Fruit fly (Drosophila melanogaster) whole organism, prepupa: ENCODE results near the gene Met75Cb.
"Not testable (repeated sequence)": the region's sequence is repeated elsewhere in the genome, so short reads cannot be mapped to it uniquely, and the experiment has no call there.

Experiments used
- Blimp-1 ChIP-seq: fragments of 200-800 bp; sonication (Bioruptor generic); optimal IDR thresholded peaks from 3 replicates; lab custom pipeline; 2017; ENCODE audit warnings: missing biosample characterization, missing genetic modification characterization, mild to moderate bottlenecking, moderate library complexity, missing genetic modification reagents
- CG10631 ChIP-seq: fragments of 200-800 bp; sonication (Bioruptor generic); optimal IDR thresholded peaks from 2 replicates; lab custom pipeline; 2016; ENCODE audit warnings: missing biosample characterization, missing genetic modification characterization
- CG10669 ChIP-seq: fragments of 200-800 bp; sonication (Bioruptor generic); optimal IDR thresholded peaks from 3 replicates; lab custom pipeline; 2018; ENCODE audit warnings: missing biosample characterization, mild to moderate bottlenecking, missing genetic modification characterization, moderate library complexity
- CG11902 ChIP-seq: fragments of 200-800 bp; sonication (Bioruptor generic); optimal IDR thresholded peaks from 3 replicates; lab custom pipeline; 2016; ENCODE audit warnings: missing biosample characterization, missing genetic modification characterization
- CG1621 ChIP-seq: fragments of 200-800 bp; sonication (Bioruptor generic); optimal IDR thresholded peaks from 3 replicates; lab custom pipeline; 2018; ENCODE audit warnings: missing biosample characterization, mild to moderate bottlenecking, missing genetic modification characterization
- CG32006 ChIP-seq: fragments of 200-800 bp; sonication (Bioruptor generic); optimal IDR thresholded peaks from 3 replicates; lab custom pipeline; 2017; ENCODE audit warnings: missing biosample characterization, mild to moderate bottlenecking, missing genetic modification characterization
- CG34406 ChIP-seq: fragments of 200-800 bp; sonication (Bioruptor generic); optimal IDR thresholded peaks from 3 replicates; lab custom pipeline; 2016; ENCODE audit warnings: missing biosample characterization, missing genetic modification characterization
- CG3919 ChIP-seq: fragments of 200-800 bp; sonication (Bioruptor generic); optimal IDR thresholded peaks from 3 replicates; lab custom pipeline; 2016; ENCODE audit warnings: missing biosample characterization, missing genetic modification characterization
- CG4318 ChIP-seq: fragments of 200-800 bp; sonication (Bioruptor generic); optimal IDR thresholded peaks from 3 replicates; lab custom pipeline; 2017; ENCODE audit warnings: missing biosample characterization, mild to moderate bottlenecking, missing genetic modification characterization
- CG6276 ChIP-seq: fragments of 200-800 bp; sonication (Bioruptor generic); optimal IDR thresholded peaks from 2 replicates; lab custom pipeline; 2017; ENCODE audit warnings: missing biosample characterization, mild to moderate bottlenecking, missing genetic modification characterization
- CG6792 ChIP-seq: fragments of 200-800 bp; sonication (Bioruptor generic); optimal IDR thresholded peaks from 3 replicates; lab custom pipeline; 2016; ENCODE audit warnings: missing biosample characterization, missing genetic modification characterization
- CG6854 ChIP-seq: fragments of 200-800 bp; sonication (Bioruptor generic); optimal IDR thresholded peaks from 2 replicates; lab custom pipeline; 2017; ENCODE audit warnings: missing biosample characterization, mild to moderate bottlenecking, missing genetic modification characterization
- CG7368 ChIP-seq: fragments of 200-800 bp; sonication (Bioruptor generic); optimal IDR thresholded peaks from 3 replicates; lab custom pipeline; 2016; ENCODE audit warnings: missing biosample characterization, missing genetic modification characterization
- CG8632 ChIP-seq: fragments of 200-800 bp; sonication (Bioruptor generic); optimal IDR thresholded peaks from 3 replicates; lab custom pipeline; 2016; ENCODE audit warnings: missing biosample characterization, missing genetic modification characterization
- Ets96B ChIP-seq: fragments of 200-800 bp; optimal IDR thresholded peaks from 2 replicates; lab custom pipeline; 2019; ENCODE audit warnings: missing biosample characterization, mild to moderate bottlenecking, missing genetic modification characterization, moderate library complexity
- Gug ChIP-seq: fragments of 200-800 bp; sonication (Bioruptor generic); IDR thresholded peaks from 2 replicates; pipeline ENCODE4 v1.3.6; 2022; ENCODE audit warnings: missing biosample characterization, missing genetic modification characterization
- Hr38 ChIP-seq: sonication (Bioruptor generic); optimal IDR thresholded peaks from 2 replicates; lab custom pipeline; 2016; ENCODE audit warnings: missing biosample characterization, missing genetic modification characterization
- Hr39 ChIP-seq: fragments of 200-800 bp; sonication (Bioruptor generic); optimal IDR thresholded peaks from 2 replicates; lab custom pipeline; 2016; ENCODE audit warnings: missing biosample characterization, missing genetic modification characterization
- Hr4 ChIP-seq: fragments of 200-800 bp; sonication (Bioruptor generic); optimal IDR thresholded peaks from 3 replicates; lab custom pipeline; 2016; ENCODE audit warnings: missing biosample characterization, missing genetic modification characterization
- OdsH ChIP-seq: fragments of 200-800 bp; sonication (Bioruptor generic); optimal IDR thresholded peaks from 3 replicates; lab custom pipeline; 2016; ENCODE audit warnings: missing biosample characterization, missing genetic modification characterization
- Smox ChIP-seq: fragments of 200-800 bp; sonication (Bioruptor generic); optimal IDR thresholded peaks from 3 replicates; lab custom pipeline; 2016; ENCODE audit warnings: missing biosample characterization, missing genetic modification characterization
- Sox102F ChIP-seq: fragments of 200-800 bp; sonication (Bioruptor generic); optimal IDR thresholded peaks from 2 replicates; lab custom pipeline; 2016; ENCODE audit warnings: missing biosample characterization, mild to moderate bottlenecking, missing genetic modification characterization
- Sox15 ChIP-seq: fragments of 200-800 bp; sonication (Bioruptor generic); optimal IDR thresholded peaks from 3 replicates; lab custom pipeline; 2016; ENCODE audit warnings: missing biosample characterization, missing genetic modification characterization
- achi ChIP-seq: fragments of 200-800 bp; sonication (Bioruptor generic); optimal IDR thresholded peaks from 3 replicates; lab custom pipeline; 2016; ENCODE audit warnings: missing biosample characterization, missing genetic modification characterization
- acj6 ChIP-seq: fragments of 200-800 bp; sonication (Bioruptor generic); optimal IDR thresholded peaks from 3 replicates; lab custom pipeline; 2016; ENCODE audit warnings: missing biosample characterization, missing genetic modification characterization
- dac ChIP-seq: fragments of 200-800 bp; sonication (Bioruptor generic); optimal IDR thresholded peaks from 2 replicates; lab custom pipeline; 2017; ENCODE audit warnings: missing biosample characterization, mild to moderate bottlenecking, missing genetic modification characterization
- eg ChIP-seq: fragments of 200-800 bp; sonication (Bioruptor generic); IDR thresholded peaks from 3 replicates; pipeline ENCODE4 v1.3.6; 2022; ENCODE audit warnings: missing biosample characterization, missing genetic modification characterization
- fkh ChIP-seq: fragments of 200-800 bp; sonication (Bioruptor generic); optimal IDR thresholded peaks from 3 replicates; lab custom pipeline; 2017; ENCODE audit warnings: missing biosample characterization, mild to moderate bottlenecking, missing genetic modification characterization, moderate library complexity
- pdm3 ChIP-seq: fragments of 200-800 bp; sonication (Bioruptor generic); optimal IDR thresholded peaks from 3 replicates; lab custom pipeline; 2016; ENCODE audit warnings: missing biosample characterization, missing genetic modification characterization
- salr ChIP-seq, 2 experiments: fragments of 200-800 bp; sonication (Bioruptor generic); optimal IDR thresholded peaks; 3 replicates each; lab custom pipeline; 2016 to 2018; ENCODE audit warnings: missing biosample characterization in 2 of 2, missing genetic modification characterization in 2 of 2, mild to moderate bottlenecking in 1 of 2
- svp ChIP-seq: fragments of 200-800 bp; sonication (Bioruptor generic); peaks from one replicate; lab custom pipeline; 2016; ENCODE audit warnings: missing biosample characterization, missing genetic modification characterization
- topi ChIP-seq: fragments of 200-800 bp; sonication (Bioruptor generic); optimal IDR thresholded peaks from 3 replicates; lab custom pipeline; 2016; ENCODE audit warnings: missing biosample characterization, missing genetic modification characterization

Gene Met75Cb

DNA sequence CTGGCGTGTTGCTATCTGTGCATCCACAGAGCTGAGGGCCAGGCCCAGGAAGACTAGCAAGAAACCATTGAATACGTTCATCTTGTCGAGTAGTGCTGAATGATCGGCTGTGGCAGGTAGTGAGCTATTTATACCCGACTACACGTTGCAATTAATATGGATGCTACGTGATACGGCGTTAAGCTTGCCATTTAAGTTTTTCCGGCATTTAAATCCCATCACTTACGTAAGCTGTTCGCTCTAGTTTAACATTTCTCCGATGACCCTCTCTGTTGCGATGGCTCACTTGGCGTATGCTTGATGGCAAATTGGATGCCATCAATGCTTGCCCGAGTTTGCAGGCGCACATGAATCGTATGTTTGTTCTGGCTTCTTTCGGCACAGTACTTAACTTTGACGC, at the start of gene Met75Cb:
Gene Met75Cb, minus strand, starts transcription at position 101 of the 400 bp plus-strand sequence.
- TF ChIP-seq CG7368, CG8632, Blimp-1 (GFP tag; lab: Kevin White, UChicago): not testable (repeated sequence)

DNA sequence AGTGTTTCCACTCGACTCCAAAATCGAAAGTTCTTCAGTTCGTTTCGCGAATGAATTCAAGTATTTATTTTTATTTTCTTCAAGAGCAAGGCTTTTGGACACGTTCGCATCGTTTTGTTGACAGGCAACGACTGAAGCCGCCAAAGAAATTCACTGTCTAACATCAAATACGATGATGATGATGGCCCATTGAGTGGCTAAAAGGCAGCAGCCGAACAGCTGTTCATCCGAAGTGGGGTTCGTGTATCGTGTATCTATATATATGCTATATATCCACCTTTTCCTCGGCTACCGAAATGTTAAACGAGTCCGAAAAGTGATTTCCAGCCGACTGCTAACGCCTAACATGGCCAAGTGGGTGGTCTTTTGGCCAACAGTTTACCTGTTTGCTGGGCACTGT, 33.0 kb upstream of the Met75Cb start, which contains the start of gene AstC-R2:
Gene AstC-R2, minus strand, starts transcription at position 133 of the 400 bp plus-strand sequence.
- TF ChIP-seq CG6792 = no peak
- no peak for TF ChIP-seq Sox102F (GFP tag; lab: Kevin White, UChicago)
- no peak for TF ChIP-seq Hr39 (GFP tag; lab: Kevin White, UChicago)

DNA sequence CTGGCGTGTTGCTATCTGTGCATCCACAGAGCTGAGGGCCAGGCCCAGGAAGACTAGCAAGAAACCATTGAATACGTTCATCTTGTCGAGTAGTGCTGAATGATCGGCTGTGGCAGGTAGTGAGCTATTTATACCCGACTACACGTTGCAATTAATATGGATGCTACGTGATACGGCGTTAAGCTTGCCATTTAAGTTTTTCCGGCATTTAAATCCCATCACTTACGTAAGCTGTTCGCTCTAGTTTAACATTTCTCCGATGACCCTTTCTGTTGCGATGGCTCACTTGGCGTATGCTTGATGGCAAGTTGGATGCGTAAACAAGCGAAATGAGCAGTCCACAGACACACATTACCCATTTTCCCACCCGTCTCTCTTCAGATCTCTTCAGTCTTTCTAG, 2.9 kb upstream of the Met75Cb start, which contains the start of gene Met75Ca:
Gene Met75Ca, minus strand, starts transcription at position 101 of the 400 bp plus-strand sequence.
- TF ChIP-seq topi (GFP tag; lab: Kevin White, UChicago); CG6276; eg (GFP tag; lab: Robert Waterston, UW): not testable (repeated sequence)

DNA sequence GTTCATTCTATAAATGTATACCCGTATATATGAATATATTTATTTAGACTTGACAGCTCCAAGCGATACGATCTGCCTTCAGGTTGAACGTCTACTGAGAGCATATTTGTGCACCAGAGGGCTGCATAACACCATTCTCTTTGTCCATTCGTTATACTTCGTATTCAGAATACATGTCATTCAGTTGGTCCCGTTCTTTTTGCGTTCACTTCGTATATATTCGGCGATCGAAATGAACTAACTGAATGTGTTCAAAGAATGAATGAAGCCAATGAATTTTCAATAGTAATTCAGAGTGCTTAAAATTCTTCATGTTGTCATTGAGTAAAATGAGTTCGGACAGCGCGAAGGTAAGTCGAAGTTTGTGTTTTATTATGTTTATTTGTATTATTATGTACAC, 6.4 kb downstream of the Met75Cb start, which contains the start of gene CG4306:
Gene CG4306, minus strand, starts transcription at position 101 of the 400 bp plus-strand sequence.
- TF ChIP-seq svp (GFP tag; lab: Kevin White, UChicago) (peak; percentile 30), CG11902 (GFP tag; lab: Kevin White, UChicago) (no peak)

DNA sequence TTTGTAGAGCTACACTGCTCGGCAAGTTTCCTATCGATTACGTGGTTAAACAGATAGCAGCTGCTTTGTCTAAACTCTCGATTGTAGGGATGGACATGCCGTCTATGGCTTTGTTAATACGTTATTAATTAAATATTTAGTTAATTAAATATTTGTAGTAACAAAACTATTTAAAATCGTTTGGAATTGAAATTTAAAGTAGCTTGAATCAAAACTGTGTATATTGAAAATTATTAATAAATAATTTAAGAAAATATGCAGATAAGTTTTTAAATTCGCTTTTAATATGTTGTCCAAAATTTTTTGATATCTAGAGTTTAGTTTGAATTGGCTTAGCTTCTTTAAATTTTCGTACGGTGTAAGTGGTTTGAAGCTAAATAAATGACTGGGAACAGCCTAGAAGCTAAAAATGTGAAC, 8.4 kb downstream of the Met75Cb start, which contains the start of gene CG32196:
Gene CG32196, minus strand, starts transcription at position 38 of the 417 bp plus-strand sequence.
- TF ChIP-seq CG10669 (GFP tag; lab: Kevin White, UChicago) (peak; percentile 23), CG10631 (GFP tag; lab: Kevin White, UChicago) (peak; percentile 59), salr (GFP tag; optimal IDR thresholded peaks at IDR 0.05; lab: Kevin White, UChicago) (peak in 1 of 2 experiments; percentile 22), CG32006 (peak; percentile 74), achi (peak; percentile 63), CG6276 (peak; percentile 21), CG6854 (no peak), svp (GFP tag; lab: Kevin White, UChicago) (peak; percentile 60), CG3919 (GFP tag; lab: Kevin White, UChicago) (peak; percentile 22), OdsH (GFP tag; lab: Kevin White, UChicago) (peak; percentile 13), fkh (GFP tag; lab: Kevin White, UChicago) (peak; percentile 79), Hr4 (GFP tag; lab: Kevin White, UChicago) (peak; percentile 28), CG34406 (peak; percentile 13), dac (GFP tag; lab: Kevin White, UChicago) (peak; percentile 15), pdm3 (GFP tag; lab: Kevin White, UChicago) (peak; percentile 15), Smox (GFP tag; lab: Kevin White, UChicago) (no peak), Ets96B (tag; lab: Kevin White, UChicago) (peak; percentile 54), Hr38 (no peak), Sox15 (GFP tag; lab: Kevin White, UChicago) (no peak), CG1621 (tag; lab: Kevin White, UChicago) (no peak), acj6 (peak; percentile 34), CG4318 (GFP tag; lab: Kevin White, UChicago) (peak; percentile 41), Gug (peak; percentile 42; the same call in 1 of the 2 replicates)
